Worm (Caenorhabditis elegans): ENCODE results near the gene sri-42.

The sri-42 gene

DNA sequence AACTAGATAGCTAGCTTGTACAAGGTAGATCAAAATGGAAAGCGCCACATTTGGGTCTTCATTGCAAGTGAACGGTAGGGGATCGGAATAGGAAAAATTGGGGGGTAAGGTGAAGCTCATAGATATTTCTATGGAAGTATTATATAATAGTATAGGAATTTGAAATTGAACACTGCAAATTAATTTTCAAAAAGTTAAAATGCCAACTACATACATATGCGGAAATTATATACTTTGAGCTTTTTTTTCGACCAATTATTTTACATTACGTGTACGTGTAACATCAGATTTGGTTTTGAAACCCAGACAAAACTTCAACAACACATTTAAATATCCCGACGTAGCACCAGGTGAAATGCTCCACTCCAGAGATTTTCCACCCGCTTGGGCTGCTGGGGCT lies 46.7 kb downstream of the sri-42 start, which contains the start of gene srg-23:
srg-23 (minus strand) TSS at position 101 of the 400 bp plus-strand sequence.
- TF ChIP-seq madf-9 (GFP tag; conservative IDR thresholded peaks at IDR 0.05) (no peak), cey-2 (tag; optimal IDR thresholded peaks at IDR 0.05; ENCODE audit: borderline replicate concordance, insufficient read depth) (no peak), mdt-29 (GFP tag; IDR thresholded peaks at IDR 0.05) (no peak), lin-29 (GFP tag; IDR thresholded peaks at IDR 0.05) (no peak), fkh-10 (GFP tag; optimal IDR thresholded peaks at IDR 0.05) (no peak), D1046.2 (GFP tag; IDR thresholded peaks at IDR 0.05) (no peak), nhr-102 (tag; optimal IDR thresholded peaks at IDR 0.05) (no peak), ztf-7 (tag; optimal IDR thresholded peaks at IDR 0.05) (no peak), ceh-32 (tag; optimal IDR thresholded peaks at IDR 0.05; ENCODE audit: poor library complexity) (no peak), unc-130 (GFP tag; optimal IDR thresholded peaks at IDR 0.05) (no peak), lim-7 (GFP tag; IDR thresholded peaks at IDR 0.05) (no peak), fos-1 (tag; optimal IDR thresholded peaks at IDR 0.05) (no peak), ZK546.5 (tag; optimal IDR thresholded peaks at IDR 0.05) (no peak), dmd-6 (GFP tag; IDR thresholded peaks at IDR 0.05) (no peak), daf-16 (GFP tag; optimal IDR thresholded peaks at IDR 0.05) (no peak), daf-16 (tag; optimal IDR thresholded peaks at IDR 0.05) (no peak), aha-1 (tag) (no peak), dve-1 (tag; optimal IDR thresholded peaks at IDR 0.05; ENCODE audit: insufficient read depth) (no peak), jun-1 (tag; optimal IDR thresholded peaks at IDR 0.05) (no peak), nhr-42 (GFP tag; IDR thresholded peaks at IDR 0.05) (no peak), hmg-1.1 (GFP tag; IDR thresholded peaks at IDR 0.05) (no peak)

DNA sequence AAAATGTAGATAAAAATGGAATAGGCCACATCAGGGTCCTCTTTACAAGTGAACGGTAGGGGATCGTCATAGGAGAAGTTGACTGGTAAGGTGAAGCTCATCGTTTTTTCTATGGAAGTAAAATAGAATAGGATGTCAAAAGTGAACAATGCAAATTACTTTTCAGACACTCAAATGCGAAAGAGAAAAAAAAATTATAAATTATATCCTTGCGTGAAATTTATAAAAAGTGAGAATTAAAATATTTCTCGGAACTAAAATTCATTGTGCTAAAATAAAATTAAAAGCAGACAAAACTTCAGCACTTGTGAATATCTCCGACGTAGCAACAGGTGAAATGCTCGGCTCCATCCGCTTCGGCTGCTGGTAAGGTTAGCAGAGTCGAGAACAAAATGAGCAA lies 49.4 kb downstream of the sri-42 start, which contains the start of gene srg-22:
srg-22 (minus strand) TSS at position 101 of the 400 bp plus-strand sequence.
- TF ChIP-seq gei-8 (GFP tag; optimal IDR thresholded peaks at IDR 0.05) (no peak), mdt-29 (GFP tag; IDR thresholded peaks at IDR 0.05) (no peak), cey-2 (tag; optimal IDR thresholded peaks at IDR 0.05; ENCODE audit: borderline replicate concordance, insufficient read depth) (no peak), ctbp-1 (GFP tag; IDR thresholded peaks at IDR 0.05) (no peak), F49E8.2 (tag; optimal IDR thresholded peaks at IDR 0.05; ENCODE audit: borderline replicate concordance) (no peak), R02D3.7 (tag; optimal IDR thresholded peaks at IDR 0.05) (no peak), ztf-7 (tag; optimal IDR thresholded peaks at IDR 0.05) (no peak), hlh-30 (tag; optimal IDR thresholded peaks at IDR 0.05; ENCODE audit: insufficient read depth) (no peak)

ce11 chrII:3091268-3091667 lies 51.5 kb downstream of the sri-42 start, which contains the start of gene srg-21:
Gene srg-21, minus strand, starts transcription at chrII:3091368.
- TF ChIP-seq T20F7.1 (GFP tag; optimal IDR thresholded peaks at IDR 0.05) (no peak), ctbp-1 (GFP tag; IDR thresholded peaks at IDR 0.05) (no peak), F10B5.3 (tag; optimal IDR thresholded peaks at IDR 0.05) (no peak), ZK337.2 (GFP tag; IDR thresholded peaks at IDR 0.05) (no peak), lin-29 (GFP tag; IDR thresholded peaks at IDR 0.05) (no peak), zfp-3 (GFP tag; conservative IDR thresholded peaks at IDR 0.05) (no peak), ceh-82 (tag; optimal IDR thresholded peaks at IDR 0.05) (no peak), dve-1 (tag; optimal IDR thresholded peaks at IDR 0.05; ENCODE audit: insufficient read depth) (no peak), tra-1 (GFP tag; IDR thresholded peaks at IDR 0.05) (no peak), nhr-42 (GFP tag; IDR thresholded peaks at IDR 0.05) (no peak), Y75B8A.6 (GFP tag; IDR thresholded peaks at IDR 0.05) (no peak), nhr-11 (tag; optimal IDR thresholded peaks at IDR 0.05) (no peak), vab-7 (GFP tag; IDR thresholded peaks at IDR 0.05) (no peak), daf-12 (tag; optimal IDR thresholded peaks at IDR 0.05) (no peak), lim-7 (GFP tag; IDR thresholded peaks at IDR 0.05) (no peak), lin-1 (GFP tag; IDR thresholded peaks at IDR 0.05) (no peak), zag-1 (tag; optimal IDR thresholded peaks at IDR 0.05) (no peak)

Data from whole organism, L4 larva.